Worm (Caenorhabditis elegans): ENCODE results near the gene Y37E11AR.7.

DNA sequence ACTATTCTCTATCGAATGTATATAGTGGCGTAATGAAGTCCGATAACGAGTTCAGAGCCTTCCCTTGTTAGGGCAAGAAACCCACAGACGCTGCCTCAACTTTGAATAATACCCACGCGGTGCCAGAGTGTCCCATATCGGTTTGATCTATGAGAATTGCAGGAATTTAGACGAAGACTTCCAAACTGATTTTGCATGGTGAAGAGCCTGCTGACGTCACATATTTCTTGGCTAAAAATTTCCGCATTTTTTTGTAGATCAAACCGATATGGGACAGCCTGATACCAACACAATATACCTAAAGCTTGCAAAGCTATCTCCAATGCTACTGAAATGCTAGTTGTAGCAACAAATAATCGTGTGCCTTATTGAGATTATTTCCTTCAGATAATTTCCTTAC lies 13.4 kb downstream of the Y37E11AR.7 start:
- no peak for TF ChIP-seq ama-1 (optimal IDR thresholded peaks at IDR 0.05)
- TF ChIP-seq tbx-11 (GFP tag; IDR thresholded peaks at IDR 0.05), result no peak

Measured in whole organism, early embryonic.